Worm (Caenorhabditis elegans) whole organism, young adult: ENCODE measurements around the gene cyp-32B1.

Experiments
- Y79H2A.3 ChIP-seq: fragments of 200-800 bp; sonication (Bioruptor generic); conservative IDR thresholded peaks from 2 replicates; pipeline ENCODE4 v1.3.6; 2022; ENCODE audit warnings: missing genetic modification reagents, missing genetic modification characterization, missing compliant biosample characterization
- lin-26 ChIP-seq: fragments of 200-800 bp; sonication (Bioruptor generic); IDR thresholded peaks from 2 replicates; pipeline ENCODE4 v1.3.6; 2022; ENCODE audit warnings: missing genetic modification reagents, missing genetic modification characterization, missing compliant biosample characterization
- lin-54 ChIP-seq: fragments of 200-800 bp; sonication (Bioruptor generic); optimal IDR thresholded peaks from 2 replicates; lab custom pipeline; 2018; ENCODE audit warnings: mild to moderate bottlenecking, missing genetic modification characterization, missing compliant biosample characterization
- sea-2 ChIP-seq: fragments of 200-800 bp; sonication (Bioruptor generic); IDR thresholded peaks from 2 replicates; pipeline ENCODE4 v1.3.6; 2022; ENCODE audit warnings: missing genetic modification characterization, missing compliant biosample characterization
- unc-62 ChIP-seq: fragments of 150-350 bp; optimal IDR thresholded peaks from 2 replicates; lab custom pipeline; 2014; ENCODE audit warnings: missing biosample characterization, missing genetic modification reagents, missing genetic modification characterization

- TF ChIP-seq lin-54 (GFP tag; lab: Kevin White, UChicago) (no peak), unc-62 (no peak), Y79H2A.3 (GFP tag; lab: Robert Waterston, UW) (no peak), lin-26 (GFP tag; lab: Robert Waterston, UW) (no peak), sea-2 (GFP tag; lab: Robert Waterston, UW) (no peak)
Measured at ce11 chrV:2187864-2188345, 13.3 kb downstream of the cyp-32B1 start, which contains the start of gene Y5H2B.3.
